Worm (Caenorhabditis elegans) whole organism, young adult: ENCODE data around the gene C25H3.17.

Source experiments
- B0035.1 ChIP-seq: sonication (generic microtip); optimal IDR thresholded peaks from 2 replicates; lab custom pipeline; 2016; ENCODE audit warnings: missing genetic modification characterization, mild to moderate bottlenecking, missing compliant biosample characterization, missing genotype, missing genetic modification reagents
- B0336.3 ChIP-seq: fragments of 200-800 bp; sonication (Bioruptor generic); IDR thresholded peaks from 2 replicates; pipeline ENCODE4 v1.3.6; 2022; ENCODE audit warnings: missing genetic modification characterization, missing compliant biosample characterization
- C17E4.6 ChIP-seq: fragments of 200-800 bp; sonication (Bioruptor generic); IDR thresholded peaks from 2 replicates; pipeline ENCODE4 v1.3.6; 2022; ENCODE audit warnings: missing genetic modification reagents, missing genetic modification characterization, missing compliant biosample characterization
- F52B5.7 ChIP-seq: sonication (generic microtip); optimal IDR thresholded peaks from 2 replicates; lab custom pipeline; 2016; ENCODE audit warnings: mild to moderate bottlenecking, missing genetic modification characterization, missing compliant biosample characterization
- F57A8.1 ChIP-seq: fragments of 200-800 bp; sonication (Bioruptor generic); optimal IDR thresholded peaks from 2 replicates; lab custom pipeline; 2018; ENCODE audit warnings: mild to moderate bottlenecking, missing genetic modification characterization, moderate library complexity, missing compliant biosample characterization
- F57C9.4 ChIP-seq: sonication (generic microtip); optimal IDR thresholded peaks from 2 replicates; lab custom pipeline; 2017; ENCODE audit warnings: mild to moderate bottlenecking, missing genetic modification characterization, missing compliant biosample characterization
- akir-1 ChIP-seq: fragments of 200-800 bp; sonication (Bioruptor generic); optimal IDR thresholded peaks from 2 replicates; lab custom pipeline; 2018; ENCODE audit warnings: mild to moderate bottlenecking, missing genetic modification characterization, moderate library complexity, missing compliant biosample characterization
- attf-3 ChIP-seq: fragments of 200-800 bp; sonication (Bioruptor generic); conservative IDR thresholded peaks from 2 replicates; pipeline ENCODE4 v1.3.6; 2022; ENCODE audit warnings: missing genetic modification reagents, missing genetic modification characterization, missing compliant biosample characterization
- attf-5 ChIP-seq: fragments of 200-800 bp; sonication (Bioruptor generic); optimal IDR thresholded peaks from 2 replicates; lab custom pipeline; 2018; ENCODE audit warnings: mild to moderate bottlenecking, missing genetic modification characterization, missing compliant biosample characterization
- bed-1 ChIP-seq: fragments of 200-800 bp; sonication (Bioruptor generic); IDR thresholded peaks from 2 replicates; pipeline ENCODE4 v1.3.6; 2022; ENCODE audit warnings: missing genetic modification reagents, missing genetic modification characterization, missing compliant biosample characterization
- ccch-3 ChIP-seq: fragments of 200-800 bp; sonication (Bioruptor generic); optimal IDR thresholded peaks from 2 replicates; lab custom pipeline; 2018; ENCODE audit warnings: mild to moderate bottlenecking, missing genetic modification characterization, missing compliant biosample characterization
- cebp-2 ChIP-seq: fragments of 200-800 bp; sonication (Bioruptor generic); IDR thresholded peaks from 2 replicates; pipeline ENCODE4 v1.3.6; 2022; ENCODE audit warnings: missing genetic modification characterization, missing compliant biosample characterization
- ceh-58 ChIP-seq: fragments of 200-800 bp; sonication (Bioruptor generic); IDR thresholded peaks from 2 replicates; pipeline ENCODE4 v1.3.6; 2022; ENCODE audit warnings: missing genetic modification characterization, missing compliant biosample characterization
- ceh-79 ChIP-seq: sonication (generic microtip); optimal IDR thresholded peaks from 2 replicates; lab custom pipeline; 2017; ENCODE audit warnings: mild to moderate bottlenecking, missing genetic modification characterization, missing compliant biosample characterization
- chd-7 ChIP-seq: sonication (generic microtip); optimal IDR thresholded peaks from 2 replicates; lab custom pipeline; 2016; ENCODE audit warnings: mild to moderate bottlenecking, missing genetic modification characterization, moderate library complexity, missing compliant biosample characterization
- efl-1 ChIP-seq: fragments of 150-350 bp; optimal IDR thresholded peaks from 2 replicates; lab custom pipeline; 2014; ENCODE audit warnings: missing biosample characterization, missing genetic modification reagents, missing genetic modification characterization
- egl-44 ChIP-seq: fragments of 200-800 bp; sonication (Bioruptor generic); IDR thresholded peaks from 2 replicates; pipeline ENCODE4 v1.3.6; 2022; ENCODE audit warnings: missing genetic modification reagents, missing genetic modification characterization, missing compliant biosample characterization
- ekl-4 ChIP-seq: fragments of 200-800 bp; sonication (Bioruptor generic); IDR thresholded peaks from 2 replicates; pipeline ENCODE4 v1.3.6; 2022; ENCODE audit warnings: missing genetic modification reagents, missing genetic modification characterization, missing compliant biosample characterization
- ets-4 ChIP-seq: fragments of 200-800 bp; sonication (Bioruptor generic); optimal IDR thresholded peaks from 2 replicates; lab custom pipeline; 2018; ENCODE audit warnings: mild to moderate bottlenecking, missing genetic modification characterization, missing compliant biosample characterization
- gei-17 ChIP-seq: fragments of 200-800 bp; sonication (Bioruptor generic); optimal IDR thresholded peaks from 2 replicates; lab custom pipeline; 2018; ENCODE audit warnings: mild to moderate bottlenecking, missing genetic modification characterization, missing compliant biosample characterization
- him-1 ChIP-seq: sonication (generic microtip); optimal IDR thresholded peaks from 2 replicates; lab custom pipeline; 2016; ENCODE audit warnings: missing genotype, missing genetic modification reagents, missing genetic modification characterization, missing compliant biosample characterization
- lsy-27 ChIP-seq: sonication (generic microtip); optimal IDR thresholded peaks from 2 replicates; lab custom pipeline; 2017; ENCODE audit warnings: missing genetic modification characterization, mild to moderate bottlenecking, missing compliant biosample characterization, antibody characterized with exemption, missing genotype, borderline replicate concordance; ENCODE audit not compliant: insufficient read depth
- madf-3 ChIP-seq: fragments of 200-800 bp; sonication (Bioruptor generic); IDR thresholded peaks from 2 replicates; pipeline ENCODE4 v1.3.6; 2022; ENCODE audit warnings: missing genetic modification reagents, missing genetic modification characterization, missing compliant biosample characterization
- madf-6 ChIP-seq: fragments of 200-800 bp; sonication (Bioruptor generic); IDR thresholded peaks from 2 replicates; pipeline ENCODE4 v1.3.6; 2022; ENCODE audit warnings: missing genetic modification reagents, missing genetic modification characterization, missing compliant biosample characterization
- mcd-1 ChIP-seq: fragments of 200-800 bp; sonication (Bioruptor generic); IDR thresholded peaks from 2 replicates; pipeline ENCODE4 v1.3.6; 2022; ENCODE audit warnings: missing genetic modification reagents, missing genetic modification characterization, missing compliant biosample characterization
- mel-28 ChIP-seq: sonication (generic microtip); optimal IDR thresholded peaks from 2 replicates; lab custom pipeline; 2016; ENCODE audit warnings: borderline replicate concordance, mild to moderate bottlenecking, missing genetic modification characterization, missing compliant biosample characterization
- nfya-2 ChIP-seq: fragments of 200-800 bp; sonication (Bioruptor generic); IDR thresholded peaks from 2 replicates; pipeline ENCODE4 v1.3.6; 2022; ENCODE audit warnings: missing genetic modification reagents, missing genetic modification characterization, missing compliant biosample characterization
- nfyb-1 ChIP-seq: fragments of 200-800 bp; sonication (Bioruptor generic); IDR thresholded peaks from 2 replicates; pipeline ENCODE4 v1.3.6; 2022; ENCODE audit warnings: missing genetic modification reagents, missing genetic modification characterization, missing compliant biosample characterization
- nhr-27 ChIP-seq: fragments of 200-800 bp; sonication (Bioruptor generic); optimal IDR thresholded peaks from 2 replicates; lab custom pipeline; 2018; ENCODE audit warnings: mild to moderate bottlenecking, missing genetic modification characterization, moderate library complexity, missing compliant biosample characterization
- nhr-80 ChIP-seq: sonication (generic microtip); optimal IDR thresholded peaks from 2 replicates; lab custom pipeline; 2016; ENCODE audit warnings: missing genetic modification characterization, missing compliant biosample characterization
- nhr-90 ChIP-seq: sonication (generic microtip); optimal IDR thresholded peaks from 2 replicates; lab custom pipeline; 2016; ENCODE audit warnings: missing genotype, mild to moderate bottlenecking, missing genetic modification characterization, missing compliant biosample characterization
- sdz-38 ChIP-seq: sonication (generic microtip); optimal IDR thresholded peaks from 2 replicates; lab custom pipeline; 2016; ENCODE audit warnings: missing genotype, missing genetic modification characterization, missing compliant biosample characterization
- snpc-3.4 ChIP-seq: sonication (generic microtip); optimal IDR thresholded peaks from 2 replicates; lab custom pipeline; 2017; ENCODE audit warnings: missing genetic modification characterization, mild to moderate bottlenecking, missing compliant biosample characterization, antibody characterized with exemption, moderate library complexity, missing genotype, missing genetic modification reagents
- snpc-4 ChIP-seq, 5 experiments: fragments of 150-350 bp in 1 of 5; sonication (generic microtip) in 4 of 5; optimal IDR thresholded peaks; 2 replicates each; lab custom pipeline; 2014 to 2018; ENCODE audit warnings: missing genetic modification characterization in 5 of 5, missing biosample characterization in 3 of 5, antibody characterized with exemption in 2 of 5, mild to moderate bottlenecking in 2 of 5, missing compliant biosample characterization in 2 of 5, missing genotype in 2 of 5, moderate library complexity in 2 of 5, missing genetic modification reagents in 1 of 5
- sptf-2 ChIP-seq: fragments of 200-800 bp; sonication (Bioruptor generic); optimal IDR thresholded peaks from 2 replicates; lab custom pipeline; 2018; ENCODE audit warnings: mild to moderate bottlenecking, missing genetic modification characterization, missing compliant biosample characterization
- tbp1 ChIP-seq: fragments of 200-800 bp; sonication (Bioruptor generic); optimal IDR thresholded peaks from 2 replicates; lab custom pipeline; 2018; ENCODE audit warnings: mild to moderate bottlenecking, missing genetic modification characterization, missing compliant biosample characterization
- tlf-1 ChIP-seq: fragments of 200-800 bp; sonication (Bioruptor generic); optimal IDR thresholded peaks from 2 replicates; lab custom pipeline; 2018; ENCODE audit warnings: mild to moderate bottlenecking, missing genetic modification characterization, missing compliant biosample characterization
- zfh-2 ChIP-seq: fragments of 200-800 bp; sonication (Bioruptor generic); conservative IDR thresholded peaks from 2 replicates; pipeline ENCODE4 v1.3.6; 2022; ENCODE audit warnings: missing genetic modification reagents, missing genetic modification characterization, missing compliant biosample characterization
- ztf-22 ChIP-seq: fragments of 200-800 bp; sonication (Bioruptor generic); optimal IDR thresholded peaks from 2 replicates; lab custom pipeline; 2018; ENCODE audit warnings: mild to moderate bottlenecking, missing genetic modification characterization, moderate library complexity, missing compliant biosample characterization
- ztf-3 ChIP-seq: fragments of 200-800 bp; sonication (Bioruptor generic); optimal IDR thresholded peaks from 2 replicates; lab custom pipeline; 2018; ENCODE audit warnings: mild to moderate bottlenecking, missing genetic modification characterization, missing compliant biosample characterization

C25H3.17 gene

DNA sequence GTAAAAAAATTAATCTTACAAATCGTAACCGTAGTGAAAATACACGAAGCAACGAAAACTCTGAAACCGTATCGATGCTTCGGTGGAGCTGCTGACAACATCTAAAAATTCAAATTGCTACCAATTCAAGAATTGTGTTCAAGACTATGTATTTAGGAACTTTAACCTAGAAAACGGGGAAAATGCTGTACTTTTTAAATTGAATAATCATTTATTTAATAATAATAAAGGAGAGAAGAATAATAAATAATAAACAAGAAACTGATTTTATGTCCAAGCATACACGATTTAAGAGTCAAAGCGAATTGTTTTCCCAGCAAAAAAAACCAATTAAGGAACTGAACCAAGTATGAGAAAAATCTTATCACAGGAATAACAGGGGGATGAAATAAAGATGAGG, at the start of gene C25H3.17:
TSS of gene C25H3.17 (minus strand) at position 101 of the 400 bp plus-strand sequence.
- TF ChIP-seq B0035.1 (tag; lab: Kevin White, UChicago) (no peak), lsy-27 (no peak), madf-6 (GFP tag; lab: Robert Waterston, UW) (no peak), nfyb-1 (GFP tag; lab: Robert Waterston, UW) (no peak), ccch-3 (no peak), egl-44 (GFP tag; lab: Robert Waterston, UW) (no peak), attf-5 (GFP tag; lab: Kevin White, UChicago) (no peak)

DNA sequence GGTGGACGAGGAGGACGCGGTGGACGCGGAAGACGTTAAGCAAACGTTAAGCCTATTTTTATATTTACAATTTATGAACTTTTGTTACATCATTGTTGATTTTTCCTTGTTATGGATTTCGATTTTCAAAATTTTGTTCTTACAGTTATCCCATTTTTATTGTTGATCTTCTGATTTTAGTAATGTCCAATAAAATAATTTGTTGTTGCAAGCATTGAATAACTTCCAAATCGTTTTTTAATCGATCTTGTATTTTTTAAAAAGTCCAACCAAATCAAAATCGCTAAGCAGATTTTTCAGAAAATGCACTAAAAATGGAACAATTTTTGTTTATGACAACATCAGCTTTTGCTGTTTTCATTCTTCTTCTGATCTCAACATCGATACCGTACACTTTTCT, 48.4 kb upstream of the C25H3.17 start, which contains the start of gene zipt-3:
TSS of gene zipt-3 (plus strand) at position 301 of the 400 bp plus-strand sequence.
- no peak for TF ChIP-seq sdz-38 (tag; lab: Kevin White, UChicago)

DNA sequence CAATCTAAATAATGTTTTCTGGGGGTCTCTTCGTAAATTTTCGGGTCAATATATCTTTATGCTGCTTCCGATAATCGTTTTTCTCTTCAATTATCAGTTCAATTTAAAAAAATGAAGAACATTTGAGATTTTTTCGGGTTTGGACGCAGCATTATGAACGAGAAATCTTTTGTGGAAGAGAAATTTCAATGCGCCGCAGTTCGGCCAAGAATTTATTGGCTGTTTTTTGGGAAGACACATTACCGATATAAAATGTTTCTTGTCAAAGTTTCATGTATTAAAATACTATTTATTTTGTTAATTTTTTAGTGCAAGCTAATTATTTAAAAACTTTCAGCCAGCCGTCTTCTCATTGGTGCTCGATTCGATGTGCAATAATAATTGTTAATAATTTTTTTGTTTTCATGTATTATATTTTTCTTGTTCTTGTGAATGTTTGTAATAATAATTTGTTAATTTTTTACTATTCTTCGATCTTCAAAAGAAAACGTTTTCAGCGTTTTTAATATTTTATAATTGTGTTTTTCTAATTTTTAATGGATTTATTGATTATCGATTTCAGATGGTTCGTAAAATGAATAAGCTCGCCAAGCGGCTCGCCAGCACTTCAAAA, 46.4 kb upstream of the C25H3.17 start, which contains the start of the genes C18A3.10 and C18A3.3:
TSS of gene C18A3.10 (minus strand) at position 101 of the 613 bp plus-strand sequence.
TSS of gene C18A3.3 (plus strand) at position 563 of the 613 bp plus-strand sequence.
- no peak for TF ChIP-seq akir-1 (GFP tag; lab: Kevin White, UChicago)
- no peak for TF ChIP-seq zfh-2 (GFP tag; lab: Robert Waterston, UW)
- no peak for TF ChIP-seq attf-3
- 0 out of 2 replicates have a peak, but pooled peaks have one; percentile 28 for TF ChIP-seq madf-3 (GFP tag; lab: Robert Waterston, UW)
- no peak for TF ChIP-seq F57A8.1
- TF ChIP-seq nhr-80 (tag; lab: Kevin White, UChicago): peak; percentile 27

DNA sequence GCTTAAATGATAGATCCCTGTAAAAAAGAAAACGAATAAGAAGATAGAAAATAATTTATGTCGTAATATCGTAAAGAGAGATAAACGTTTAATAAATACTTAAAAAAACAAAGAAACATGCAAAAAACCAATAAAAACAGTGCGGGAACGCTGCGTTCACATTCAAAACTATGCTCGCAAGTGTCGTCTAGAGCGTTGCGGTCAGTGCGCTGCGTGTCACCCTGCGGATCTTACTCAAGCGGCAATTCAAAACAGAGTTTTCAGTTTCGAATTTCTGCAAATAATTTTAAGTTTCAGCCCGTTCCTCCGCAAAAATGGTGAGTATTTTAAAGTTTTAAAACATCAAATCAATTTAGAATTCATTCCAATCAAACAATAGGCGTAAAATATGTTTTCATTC, 45.3 kb upstream of the C25H3.17 start, which contains the start of the genes tiar-1 and lelo-4:
TSS of gene tiar-1 (minus strand) at position 17 of the 400 bp plus-strand sequence.
TSS of gene lelo-4 (plus strand) at position 118 of the 400 bp plus-strand sequence.
- no peak for TF ChIP-seq cebp-2 (GFP tag; lab: Robert Waterston, UW)
- no peak for TF ChIP-seq nhr-27 (tag; lab: Kevin White, UChicago)
- TF ChIP-seq him-1 (tag; lab: Kevin White, UChicago): no peak
- peak; percentile 72 for TF ChIP-seq efl-1 (GFP tag; lab: Kevin White, UChicago)
- TF ChIP-seq ets-4 (GFP tag; lab: Kevin White, UChicago): no peak
- no peak for TF ChIP-seq ceh-79
- TF ChIP-seq ztf-22 (GFP tag; lab: Kevin White, UChicago): no peak
- 0 out of 2 replicates have a peak, but pooled peaks have one; percentile 31 for TF ChIP-seq ekl-4 (GFP tag; lab: Robert Waterston, UW)
- no peak for TF ChIP-seq gei-17
- TF ChIP-seq akir-1 (GFP tag; lab: Kevin White, UChicago): no peak
- TF ChIP-seq madf-6 (GFP tag; lab: Robert Waterston, UW): peak; percentile 53; the same call in 1 of the 2 replicates
- TF ChIP-seq snpc-3.4: peak; percentile 72
- no peak for TF ChIP-seq F57C9.4 (tag; lab: Kevin White, UChicago)
- peak; percentile 4 for TF ChIP-seq snpc-4 (GFP tag; optimal IDR thresholded peaks at IDR 0.05; lab: Kevin White, UChicago)
- peak in 3 of 4 experiments; percentile 27 to 63 (median 62) for TF ChIP-seq snpc-4 (tag; optimal IDR thresholded peaks at IDR 0.05; lab: Kevin White, UChicago)
- TF ChIP-seq egl-44 (GFP tag; lab: Robert Waterston, UW): no peak
- no peak for TF ChIP-seq sptf-2 (GFP tag; lab: Kevin White, UChicago)
- peak; percentile 61; the same call in 1 of the 2 replicates for TF ChIP-seq nfyb-1 (GFP tag; lab: Robert Waterston, UW)
- TF ChIP-seq tlf-1 (GFP tag; lab: Kevin White, UChicago): no peak
- TF ChIP-seq ceh-58 (GFP tag; lab: Robert Waterston, UW): no peak
- TF ChIP-seq nfya-2: no peak
- TF ChIP-seq nhr-90 (tag; lab: Kevin White, UChicago): no peak
- no peak for TF ChIP-seq B0336.3 (GFP tag; lab: Robert Waterston, UW)
- 0 out of 2 replicates have a peak, but pooled peaks have one; percentile 45 for TF ChIP-seq mcd-1 (GFP tag; lab: Robert Waterston, UW)
- no peak for TF ChIP-seq chd-7 (tag; lab: Kevin White, UChicago)
- no peak for TF ChIP-seq mel-28 (tag; lab: Kevin White, UChicago)
- no peak for TF ChIP-seq F52B5.7 (tag; lab: Kevin White, UChicago)
- peak; percentile 16 for TF ChIP-seq tbp1 (GFP tag; lab: Kevin White, UChicago)
- no peak for TF ChIP-seq ztf-3 (GFP tag; lab: Kevin White, UChicago)
- TF ChIP-seq bed-1 (GFP tag; lab: Robert Waterston, UW): no peak
- no peak for TF ChIP-seq C17E4.6 (GFP tag; lab: Robert Waterston, UW)
